Worm (Caenorhabditis elegans): ENCODE results near the gene mfsd-12.
A peak's percentile ranks its signal among the peaks of the same experiment; 100 is the strongest.

The mfsd-12 gene

DNA sequence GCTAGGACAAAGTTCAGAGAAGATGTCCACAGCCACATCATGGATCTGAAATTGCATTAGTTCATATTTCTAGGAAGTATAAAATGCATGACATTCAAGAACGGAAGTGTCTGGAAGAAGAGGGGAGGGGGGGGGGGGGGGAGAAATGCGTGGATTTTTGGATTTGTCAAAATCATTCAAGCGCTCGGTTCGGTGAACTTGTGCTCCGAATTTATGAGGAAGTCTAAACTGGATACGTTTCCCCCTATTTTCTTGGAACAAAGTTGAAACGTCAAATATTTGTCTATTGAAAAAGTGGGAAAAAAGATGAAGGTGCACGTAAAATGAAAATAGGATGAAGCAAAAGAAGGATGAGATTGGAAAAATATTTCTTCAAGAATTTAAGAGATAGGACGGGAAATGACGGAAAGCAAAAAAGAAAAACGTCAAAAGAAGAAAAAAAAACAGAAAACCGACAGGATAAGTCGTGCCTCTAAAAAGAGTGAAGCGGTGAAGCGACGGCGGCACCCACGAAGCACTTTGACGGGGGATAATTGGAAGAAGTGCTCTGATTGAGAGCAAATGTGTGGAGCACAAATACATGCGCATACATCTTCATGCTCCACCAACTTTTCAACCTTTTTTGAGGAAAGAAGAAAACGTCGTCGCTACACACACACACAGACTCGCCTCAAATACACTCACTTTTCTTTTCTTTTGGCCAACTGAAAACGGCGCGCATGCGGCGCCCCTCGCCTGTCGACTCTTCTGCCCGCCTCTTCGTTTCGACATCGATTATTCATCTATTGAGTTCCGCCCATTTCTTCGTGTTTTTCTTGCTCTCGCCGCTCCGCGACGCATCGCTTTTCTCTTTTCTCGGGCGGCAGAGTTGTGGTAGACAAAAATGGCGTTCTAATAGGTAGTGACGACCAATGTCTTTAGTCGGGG lies 53.0 kb downstream of the mfsd-12 start, which contains the start of gene F55D10.4:
Gene F55D10.4 (minus strand): TSS at position 51 of the 927 bp plus-strand sequence.
- TF ChIP-seq cey-2 (tag; optimal IDR thresholded peaks at IDR 0.05; ENCODE audit: borderline replicate concordance, insufficient read depth) (no peak), saeg-2 (GFP tag; IDR thresholded peaks at IDR 0.05) (no peak), mes-2 (tag; optimal IDR thresholded peaks at IDR 0.05; ENCODE audit: poor library complexity, severe bottlenecking) (no peak), hmg-1.1 (GFP tag; IDR thresholded peaks at IDR 0.05) (0 out of 2 replicates have a peak, but pooled peaks have one; percentile 35), nhr-77 (tag; optimal IDR thresholded peaks at IDR 0.05) (no peak), aly-2 (tag; optimal IDR thresholded peaks at IDR 0.05) (no peak), lsy-2 (tag; optimal IDR thresholded peaks at IDR 0.05) (peak in 1 of 2 experiments; percentile 10), daf-8 (GFP tag; IDR thresholded peaks at IDR 0.05) (no peak), ZK546.5 (tag; optimal IDR thresholded peaks at IDR 0.05) (no peak), nhr-111 (GFP tag; optimal IDR thresholded peaks at IDR 0.05) (no peak), egl-43 (GFP tag; IDR thresholded peaks at IDR 0.05) (peak; percentile 70; the same call in 1 of the 2 replicates), mdt-29 (GFP tag; IDR thresholded peaks at IDR 0.05) (no peak), duxl-1 (tag; optimal IDR thresholded peaks at IDR 0.05; ENCODE audit: poor library complexity) (no peak), vab-7 (GFP tag; IDR thresholded peaks at IDR 0.05) (no peak), Y105C5A.15 (GFP tag; IDR thresholded peaks at IDR 0.05) (no peak), ces-1 (GFP tag; optimal IDR thresholded peaks at IDR 0.05) (peak; percentile 58), F37D6.2 (tag; optimal IDR thresholded peaks at IDR 0.05) (peak; percentile 3), aha-1 (tag) (peak; percentile 75), unc-62 (GFP tag; optimal IDR thresholded peaks at IDR 0.05 in 1 of 2) (peak in 1 of 2 experiments; percentile 12), unc-62 (tag; optimal IDR thresholded peaks at IDR 0.05) (no peak), zfp-3 (GFP tag; conservative IDR thresholded peaks at IDR 0.05) (no peak), rbr-2 (tag; optimal IDR thresholded peaks at IDR 0.05) (peak; percentile 28), Y5F2A.4 (GFP tag; optimal IDR thresholded peaks at IDR 0.05) (no peak), ctbp-1 (GFP tag; IDR thresholded peaks at IDR 0.05) (0 out of 2 replicates have a peak, but pooled peaks have one; percentile 40)

Measured in whole organism, L4 larva.